Fruit fly (Drosophila melanogaster) whole organism, embryonic: ENCODE measurements around the gene CG9270.

Experiments used
- Abd-B ChIP-seq: fragments of 200-800 bp; sonication (Bioruptor generic); optimal IDR thresholded peaks from 2 replicates; lab custom pipeline; 2018; ENCODE audit warnings: missing biosample characterization, mild to moderate bottlenecking, missing genetic modification characterization, moderate library complexity
- Asciz ChIP-seq: fragments of 200-800 bp; sonication (Bioruptor generic); optimal IDR thresholded peaks from 2 replicates; lab custom pipeline; 2017; ENCODE audit warnings: missing biosample characterization, mild to moderate bottlenecking, missing genetic modification characterization, missing genetic modification reagents
- Atf6 ChIP-seq: fragments of 200-800 bp; sonication (Bioruptor generic); IDR thresholded peaks from 2 replicates; pipeline ENCODE4 v1.3.6; 2022; ENCODE audit warnings: missing biosample characterization, missing genetic modification characterization
- Bgb ChIP-seq: fragments of 200-800 bp; sonication (Bioruptor generic); IDR thresholded peaks from 2 replicates; pipeline ENCODE4 v1.3.6; 2022; ENCODE audit warnings: missing biosample characterization, missing genetic modification characterization; ENCODE audit not compliant: partially characterized antibody
- CG10321 ChIP-seq: fragments of 200-800 bp; sonication (Bioruptor generic); IDR thresholded peaks from 2 replicates; pipeline ENCODE4 v1.3.6; 2022; ENCODE audit warnings: missing biosample characterization, missing genetic modification characterization
- CG10462 ChIP-seq: fragments of 200-800 bp; sonication (Bioruptor generic); optimal IDR thresholded peaks from 2 replicates; lab custom pipeline; 2016; ENCODE audit warnings: missing biosample characterization, missing genetic modification characterization
- CG10565 ChIP-seq: fragments of 200-800 bp; sonication (Bioruptor generic); optimal IDR thresholded peaks from 3 replicates; lab custom pipeline; 2016; ENCODE audit warnings: missing biosample characterization, mild to moderate bottlenecking, missing genetic modification characterization
- CG10654 ChIP-seq: fragments of 200-800 bp; sonication (Bioruptor generic); optimal IDR thresholded peaks from 2 replicates; lab custom pipeline; 2016; ENCODE audit warnings: missing biosample characterization, missing genetic modification characterization
- CG13287 ChIP-seq: fragments of 200-800 bp; sonication (Bioruptor generic); IDR thresholded peaks from 2 replicates; pipeline ENCODE4 v1.3.6; 2022; ENCODE audit warnings: missing biosample characterization, missing genetic modification characterization; ENCODE audit not compliant: partially characterized antibody
- CG13894 ChIP-seq: fragments of 200-800 bp; sonication (Bioruptor generic); optimal IDR thresholded peaks from 3 replicates; lab custom pipeline; 2018; ENCODE audit warnings: missing biosample characterization, mild to moderate bottlenecking, missing genetic modification characterization, moderate library complexity
- CG15073 ChIP-seq: fragments of 200-800 bp; sonication (Bioruptor generic); optimal IDR thresholded peaks from 2 replicates; lab custom pipeline; 2016; ENCODE audit warnings: missing biosample characterization, missing genetic modification characterization
- CG16863 ChIP-seq: fragments of 200-800 bp; sonication (Bioruptor generic); optimal IDR thresholded peaks from 3 replicates; lab custom pipeline; 2016; ENCODE audit warnings: missing biosample characterization, missing genetic modification characterization
- CG1832 ChIP-seq: fragments of 200-800 bp; sonication (Bioruptor generic); optimal IDR thresholded peaks from 2 replicates; lab custom pipeline; 2017; ENCODE audit warnings: missing biosample characterization, mild to moderate bottlenecking, missing genetic modification characterization, inconsistent platforms
- CG42726 ChIP-seq: fragments of 200-800 bp; sonication (Bioruptor generic); IDR thresholded peaks from 2 replicates; pipeline ENCODE4 v1.3.6; 2022; ENCODE audit warnings: missing biosample characterization, missing genetic modification characterization; ENCODE audit not compliant: partially characterized antibody
- CG4282 ChIP-seq: fragments of 200-800 bp; sonication (Bioruptor generic); optimal IDR thresholded peaks from 2 replicates; lab custom pipeline; 2016; ENCODE audit warnings: missing biosample characterization, missing genetic modification characterization
- CG4328 ChIP-seq: fragments of 200-800 bp; sonication (Bioruptor generic); optimal IDR thresholded peaks from 3 replicates; lab custom pipeline; 2017; ENCODE audit warnings: missing biosample characterization, missing genetic modification reagents, missing genetic modification characterization
- CG4360 ChIP-seq: fragments of 200-800 bp; sonication (Bioruptor generic); IDR thresholded peaks from 2 replicates; pipeline ENCODE4 v1.3.6; 2022; ENCODE audit warnings: missing biosample characterization, missing genetic modification characterization
- CG4617 ChIP-seq: fragments of 200-800 bp; sonication (Bioruptor generic); optimal IDR thresholded peaks from 3 replicates; lab custom pipeline; 2016; ENCODE audit warnings: missing biosample characterization, missing genetic modification characterization, borderline replicate concordance
- CG7357 ChIP-seq: fragments of 200-800 bp; sonication (Bioruptor generic); IDR thresholded peaks from 3 replicates; pipeline ENCODE4 v1.3.6; 2022; ENCODE audit warnings: missing biosample characterization, missing genetic modification characterization
- CG8281 ChIP-seq: fragments of 200-800 bp; sonication (Bioruptor generic); optimal IDR thresholded peaks from 2 replicates; lab custom pipeline; 2018; ENCODE audit warnings: missing biosample characterization, mild to moderate bottlenecking, missing genetic modification characterization, moderate library complexity
- CG8359 ChIP-seq: fragments of 200-800 bp; sonication (Bioruptor generic); optimal IDR thresholded peaks from 2 replicates; lab custom pipeline; 2017; ENCODE audit warnings: missing biosample characterization, mild to moderate bottlenecking, missing genetic modification characterization, borderline replicate concordance
- CoRest ChIP-seq: fragments of 200-800 bp; sonication (Bioruptor generic); optimal IDR thresholded peaks from 3 replicates; lab custom pipeline; 2018; ENCODE audit warnings: missing biosample characterization, mild to moderate bottlenecking, missing genetic modification characterization, moderate library complexity
- GATAe ChIP-seq: fragments of 200-800 bp; sonication (Bioruptor generic); conservative IDR thresholded peaks from 2 replicates; pipeline ENCODE4 v1.3.6; 2022; ENCODE audit warnings: missing biosample characterization, missing genetic modification characterization
- HLH3B ChIP-seq: fragments of 200-800 bp; sonication (Bioruptor generic); IDR thresholded peaks from 2 replicates; pipeline ENCODE4 v1.3.6; 2022; ENCODE audit warnings: missing biosample characterization, missing genetic modification characterization
- Lpt ChIP-seq: fragments of >200 bp; optimal IDR thresholded peaks from 2 replicates; lab custom pipeline; 2018; ENCODE audit warnings: missing biosample characterization, missing genetic modification characterization
- MBD-R2 ChIP-seq: fragments of 200-800 bp; sonication (Bioruptor generic); IDR thresholded peaks from 2 replicates; pipeline ENCODE4 v1.3.6; 2022; ENCODE audit warnings: missing biosample characterization, missing genetic modification characterization
- Oli ChIP-seq: fragments of 200-800 bp; sonication (Bioruptor generic); optimal IDR thresholded peaks from 2 replicates; lab custom pipeline; 2018; ENCODE audit warnings: missing biosample characterization, mild to moderate bottlenecking, missing genetic modification characterization, moderate library complexity
- Sry-β ChIP-seq: fragments of 200-800 bp; sonication (Bioruptor generic); optimal IDR thresholded peaks from 2 replicates; lab custom pipeline; 2018; ENCODE audit warnings: missing biosample characterization, mild to moderate bottlenecking, missing genetic modification characterization, moderate library complexity
- Ssrp ChIP-seq: fragments of 200-800 bp; sonication (Bioruptor generic); optimal IDR thresholded peaks from 2 replicates; lab custom pipeline; 2018; ENCODE audit warnings: missing biosample characterization, mild to moderate bottlenecking, missing genetic modification characterization, moderate library complexity
- cato ChIP-seq: fragments of 200-800 bp; sonication (Bioruptor generic); optimal IDR thresholded peaks from 2 replicates; lab custom pipeline; 2016; ENCODE audit warnings: missing biosample characterization, missing genetic modification characterization, borderline replicate concordance
- chif ChIP-seq, 2 experiments: fragments of 200-800 bp; sonication (Bioruptor generic); optimal IDR thresholded peaks; 3 replicates each; lab custom pipeline; 2016; ENCODE audit warnings: missing biosample characterization in 2 of 2, missing genetic modification characterization in 2 of 2
- crp ChIP-seq, 2 experiments: fragments of 200-800 bp; sonication (Bioruptor generic); optimal IDR thresholded peaks; 2 replicates in 1 of 2; 3 replicates in 1 of 2; lab custom pipeline; 2017; ENCODE audit warnings: missing biosample characterization in 2 of 2, missing genetic modification characterization in 2 of 2, mild to moderate bottlenecking in 1 of 2, moderate library complexity in 1 of 2
- da ChIP-seq: fragments of 200-800 bp; sonication (Bioruptor generic); optimal IDR thresholded peaks from 2 replicates; lab custom pipeline; 2016; ENCODE audit warnings: missing biosample characterization, missing genetic modification characterization
- exex ChIP-seq: fragments of 200-800 bp; sonication (Bioruptor generic); optimal IDR thresholded peaks from 4 replicates; lab custom pipeline; 2018; ENCODE audit warnings: missing biosample characterization, mild to moderate bottlenecking, missing genetic modification characterization, moderate library complexity
- gsb ChIP-seq: fragments of 200-800 bp; sonication (Bioruptor generic); IDR thresholded peaks from 2 replicates; pipeline ENCODE4 v1.3.6; 2022; ENCODE audit warnings: missing biosample characterization, missing genetic modification characterization
- hbn ChIP-seq: fragments of 200-800 bp; sonication (Bioruptor generic); IDR thresholded peaks from 2 replicates; pipeline ENCODE4 v1.3.6; 2022; ENCODE audit warnings: missing biosample characterization, missing genetic modification characterization; ENCODE audit not compliant: partially characterized antibody
- her ChIP-seq: fragments of 200-800 bp; sonication (Bioruptor generic); optimal IDR thresholded peaks from 2 replicates; lab custom pipeline; 2016; ENCODE audit warnings: missing biosample characterization, missing genetic modification characterization
- hth ChIP-seq: fragments of >200 bp; optimal IDR thresholded peaks from 2 replicates; lab custom pipeline; 2017; ENCODE audit warnings: inconsistent platforms
- inv ChIP-seq: fragments of 200-800 bp; sonication (Bioruptor generic); IDR thresholded peaks from 2 replicates; pipeline ENCODE4 v1.3.6; 2022; ENCODE audit warnings: missing biosample characterization, missing genetic modification characterization; ENCODE audit not compliant: partially characterized antibody
- lilli ChIP-seq: fragments of 200-800 bp; sonication (Bioruptor generic); optimal IDR thresholded peaks from 3 replicates; lab custom pipeline; 2016; ENCODE audit warnings: missing biosample characterization, missing genetic modification characterization
- lola ChIP-seq, 3 experiments: fragments of >200 bp in 2 of 3; fragments of 200-800 bp in 1 of 3; sonication (Bioruptor generic) in 1 of 3; optimal IDR thresholded peaks; 2 replicates each; lab custom pipeline; 2017 to 2019; ENCODE audit warnings: missing biosample characterization in 3 of 3, missing genetic modification characterization in 3 of 3, mild to moderate bottlenecking in 1 of 3, moderate library complexity in 1 of 3
- pfk ChIP-seq: fragments of 200-800 bp; sonication (Bioruptor generic); optimal IDR thresholded peaks from 2 replicates; lab custom pipeline; 2018; ENCODE audit warnings: missing biosample characterization, mild to moderate bottlenecking, missing genetic modification characterization, moderate library complexity
- pum ChIP-seq: fragments of 200-800 bp; sonication (Bioruptor generic); optimal IDR thresholded peaks from 2 replicates; lab custom pipeline; 2016; ENCODE audit warnings: missing biosample characterization, missing genetic modification characterization
- row ChIP-seq: fragments of 200-800 bp; sonication (Bioruptor generic); IDR thresholded peaks from 3 replicates; pipeline ENCODE4 v1.3.6; 2022; ENCODE audit warnings: missing biosample characterization, missing genetic modification characterization
- run ChIP-seq: fragments of 200-800 bp; sonication (Bioruptor generic); optimal IDR thresholded peaks from 3 replicates; lab custom pipeline; 2018; ENCODE audit warnings: missing biosample characterization, mild to moderate bottlenecking, missing genetic modification characterization
- scrt ChIP-seq: fragments of 200-800 bp; sonication (Bioruptor generic); optimal IDR thresholded peaks from 2 replicates; lab custom pipeline; 2018; ENCODE audit warnings: missing biosample characterization, mild to moderate bottlenecking, missing genetic modification characterization, moderate library complexity
- sens ChIP-seq: fragments of 200-800 bp; sonication (Bioruptor generic); peaks from one replicate; lab custom pipeline; 2016; ENCODE audit warnings: missing biosample characterization, missing genetic modification characterization
- sob ChIP-seq: fragments of 200-800 bp; sonication (Bioruptor generic); IDR thresholded peaks from 2 replicates; pipeline ENCODE4 v1.3.6; 2022; ENCODE audit warnings: missing biosample characterization, missing genetic modification characterization

CG9270 gene

dm6 chr2L:20889857-20890606 lies 43.9 kb downstream of the CG9270 start (continued):
- TF ChIP-seq exex (tag; lab: Kevin White, UChicago) (peak; percentile 62), GATAe (no peak), run (tag; lab: Kevin White, UChicago) (peak; percentile 55), row (GFP tag; lab: Robert Waterston, UW) (peak; percentile 32; the same call in 2 of the 3 replicates), hth (lab: Kevin White, UChicago) (no peak), CG16863 (no peak), sob (no peak), CG42726 (no peak), CoRest (tag; lab: Kevin White, UChicago) (peak; percentile 17), cato (GFP tag; lab: Kevin White, UChicago) (no peak), CG15073 (GFP tag; lab: Kevin White, UChicago) (no peak), Bgb (peak; percentile 26; the same call in 1 of the 2 replicates), Ssrp (tag; lab: Kevin White, UChicago) (peak; percentile 45), her (GFP tag; lab: Kevin White, UChicago) (no peak), CG10462 (GFP tag; lab: Kevin White, UChicago) (no peak), CG7357 (GFP tag; lab: Robert Waterston, UW) (no peak), Atf6 (GFP tag; lab: Robert Waterston, UW) (no peak; the same call in none of the 2 replicates), da (GFP tag; lab: Kevin White, UChicago) (no peak), Asciz (peak; percentile 65), gsb (GFP tag; lab: Robert Waterston, UW) (no peak), Abd-B (GFP tag; lab: Kevin White, UChicago) (peak; percentile 34), Lpt (GFP tag; lab: Kevin White, UChicago) (no peak), pum (peak; percentile 18), crp (GFP tag; optimal IDR thresholded peaks at IDR 0.05; lab: Kevin White, UChicago) (no peak), CG8359 (GFP tag; lab: Kevin White, UChicago) (peak; percentile 18), pfk (GFP tag; lab: Kevin White, UChicago) (no peak), HLH3B (peak; percentile 9; the same call in 1 of the 2 replicates), hbn (GFP tag; lab: Robert Waterston, UW) (no peak), Oli (peak; percentile 62), chif (GFP tag; optimal IDR thresholded peaks at IDR 0.05; lab: Kevin White, UChicago) (peak in 1 of 2 experiments; percentile 5), CG1832 (no peak), lilli (GFP tag; lab: Kevin White, UChicago) (peak; percentile 35), scrt (GFP tag; lab: Kevin White, UChicago) (no peak), CG4360 (GFP tag; lab: Robert Waterston, UW) (no peak), CG13287 (GFP tag; lab: Robert Waterston, UW) (no peak; the same call in 1 of the 2 replicates), Sry-β (GFP tag; lab: Kevin White, UChicago) (peak; percentile 21), sens (GFP tag; lab: Kevin White, UChicago) (peak; percentile 89), lola (GFP tag; optimal IDR thresholded peaks at IDR 0.05; lab: Kevin White, UChicago) (peak in 1 of 3 experiments; percentile 38), CG4328 (GFP tag; lab: Kevin White, UChicago) (no peak), CG13894 (tag; lab: Kevin White, UChicago) (no peak), CG8281 (peak; percentile 5), CG4617 (GFP tag; lab: Kevin White, UChicago) (no peak), MBD-R2 (GFP tag; lab: Robert Waterston, UW) (no peak), CG10321 (GFP tag; lab: Robert Waterston, UW) (no peak), CG10654 (GFP tag; lab: Kevin White, UChicago) (peak; percentile 25), CG4282 (no peak), inv (GFP tag; lab: Robert Waterston, UW) (no peak), CG10565 (GFP tag; lab: Kevin White, UChicago) (no peak)
